Fruit fly (Drosophila melanogaster): Measurements from ENCODE around the gene Usp32.

DNA sequence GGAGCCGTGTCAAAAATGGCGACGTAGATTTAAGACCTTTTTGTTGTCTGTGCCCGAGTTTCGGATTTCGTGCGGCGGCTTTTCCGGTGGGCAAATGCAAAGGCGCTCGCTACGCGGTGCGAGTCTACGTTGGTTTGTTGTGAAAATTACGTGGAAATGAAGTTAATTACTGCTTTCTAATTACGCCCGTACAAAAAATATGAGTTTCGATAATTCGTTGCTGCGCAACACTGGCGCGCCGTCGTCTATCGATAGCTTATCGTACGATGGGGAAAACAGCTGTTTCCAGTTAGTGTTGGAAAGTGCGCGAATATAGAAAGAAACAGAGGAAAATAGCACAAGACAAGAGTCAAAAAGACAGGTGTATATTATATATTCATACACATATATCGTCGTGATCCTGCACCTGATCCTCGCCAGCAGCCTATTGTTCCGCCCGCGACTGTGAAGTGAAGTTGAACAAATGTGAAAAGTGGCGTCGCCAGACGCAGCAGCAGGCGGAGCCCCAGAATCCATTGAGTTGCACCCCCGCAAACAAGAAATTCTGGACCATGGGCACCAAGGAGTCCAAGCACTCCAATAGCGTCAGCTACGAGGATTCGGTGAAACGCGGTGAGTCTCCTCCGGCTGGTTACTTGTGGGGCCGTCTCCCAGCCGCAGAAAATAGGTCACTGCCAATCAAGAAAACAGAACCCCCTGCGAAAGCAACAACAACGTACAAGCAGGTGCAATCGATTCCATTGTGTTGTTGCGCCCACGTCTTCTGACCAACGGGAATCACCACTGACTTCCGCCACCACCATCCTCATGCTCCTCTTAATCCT is at the start of gene Usp32, which contains the start of gene Rab8:
- TF ChIP-seq h (optimal IDR thresholded peaks at IDR 0.05) (no peak), psq (optimal IDR thresholded peaks at IDR 0.05) (no peak)

All from Kc167 (cell line).